Fruit fly (Drosophila melanogaster) whole organism: Measurements from ENCODE around the gene tal-3A.

Experiments
- CG8478 ChIP-seq: fragments of >200 bp; optimal IDR thresholded peaks from 2 replicates; lab custom pipeline; 2018; ENCODE audit warnings: inconsistent platforms
- Dll ChIP-seq: fragments of >200 bp; optimal IDR thresholded peaks from 2 replicates; lab custom pipeline; 2017
- psq ChIP-seq: fragments of >200 bp; optimal IDR thresholded peaks from 2 replicates; lab custom pipeline; 2017
- usp ChIP-seq: fragments of >200 bp; optimal IDR thresholded peaks from 2 replicates; lab custom pipeline; 2017; ENCODE audit warnings: missing biosample characterization, missing genetic modification characterization, mixed read lengths

- TF ChIP-seq usp, result no peak
- no peak for TF ChIP-seq CG8478 (lab: Kevin White, UChicago)
- no peak for TF ChIP-seq psq (lab: Kevin White, UChicago)
- TF ChIP-seq Dll (lab: Kevin White, UChicago), result no peak
These were observed 5.0 kb upstream of the tal-3A start for dm6 chr3R:13807906-13808305.
